Worm (Caenorhabditis elegans): ENCODE measurements around the gene ttll-12.

- TF ChIP-seq elt-3 (tag; optimal IDR thresholded peaks at IDR 0.05) (no peak), ztf-11 (tag; optimal IDR thresholded peaks at IDR 0.05) (no peak), alr-1 (tag; optimal IDR thresholded peaks at IDR 0.05) (no peak), unc-55 (GFP tag; optimal IDR thresholded peaks at IDR 0.05) (no peak), unc-39 (tag; optimal IDR thresholded peaks at IDR 0.05) (no peak), lsy-2 (tag; optimal IDR thresholded peaks at IDR 0.05) (no peak), nhr-12 (tag; optimal IDR thresholded peaks at IDR 0.05) (no peak), snpc-4 (tag; optimal IDR thresholded peaks at IDR 0.05) (no peak), dmd-4 (tag; optimal IDR thresholded peaks at IDR 0.05) (no peak), sma-3 (GFP tag; optimal IDR thresholded peaks at IDR 0.05) (no peak), nhr-23 (tag; optimal IDR thresholded peaks at IDR 0.05) (no peak), ZK546.5 (tag; optimal IDR thresholded peaks at IDR 0.05) (no peak), crh-2 (tag; optimal IDR thresholded peaks at IDR 0.05) (no peak)
Measured at ce11 chrII:9377158-9377557, 38.4 kb downstream of the ttll-12 start, which contains the start of gene C06C3.10.
